Worm (Caenorhabditis elegans) whole organism, midembryonic: ENCODE measurements around the gene sru-45.

Experiments used
- T22C8.4 ChIP-seq: fragments of 200-800 bp; sonication (Bioruptor generic); IDR thresholded peaks from 2 replicates; pipeline ENCODE4 v1.3.6; 2022; ENCODE audit warnings: missing genetic modification characterization, missing compliant biosample characterization
- cog-1 ChIP-seq: sonication (generic microtip); optimal IDR thresholded peaks from 2 replicates; lab custom pipeline; 2016; ENCODE audit warnings: missing genetic modification characterization, missing compliant biosample characterization
- flt-1 ChIP-seq: fragments of 200-800 bp; sonication (Bioruptor generic); IDR thresholded peaks from 2 replicates; pipeline ENCODE4 v1.3.6; 2022; ENCODE audit warnings: missing genetic modification characterization, missing compliant biosample characterization
- tab-1 ChIP-seq: fragments of 200-800 bp; sonication (Bioruptor generic); IDR thresholded peaks from 2 replicates; pipeline ENCODE4 v1.3.6; 2022; ENCODE audit warnings: missing genetic modification characterization, missing compliant biosample characterization

- TF ChIP-seq flt-1 (GFP tag; lab: Robert Waterston, UW) = no peak
- no peak for TF ChIP-seq cog-1 (tag; lab: Kevin White, UChicago)
- TF ChIP-seq T22C8.4 = no peak
- TF ChIP-seq tab-1 (GFP tag; lab: Robert Waterston, UW) = no peak
These were observed 37.4 kb downstream of the sru-45 start, which contains the start of gene T03E6.8 for ce11 chrV:16603102-16603501.
